Fruit fly (Drosophila melanogaster) whole organism, embryonic: ENCODE measurements around the gene CG31174.

Experiments used
- Adf1 ChIP-seq: fragments of 200-800 bp; sonication (Bioruptor generic); IDR thresholded peaks from 2 replicates; pipeline ENCODE4 v1.3.6; 2022; ENCODE audit warnings: missing biosample characterization, missing genetic modification characterization
- Aef1 ChIP-seq: fragments of 200-800 bp; sonication (Bioruptor generic); IDR thresholded peaks from 3 replicates; pipeline ENCODE4 v1.3.6; 2022; ENCODE audit warnings: missing biosample characterization, missing genetic modification characterization
- Antp ChIP-seq: fragments of 200-800 bp; sonication (Bioruptor generic); optimal IDR thresholded peaks from 3 replicates; lab custom pipeline; 2016; ENCODE audit warnings: missing biosample characterization, missing genetic modification characterization
- Atf-2 ChIP-seq: fragments of 200-800 bp; sonication (Bioruptor generic); optimal IDR thresholded peaks from 2 replicates; lab custom pipeline; 2016; ENCODE audit warnings: missing biosample characterization, missing genetic modification characterization
- Atf3 ChIP-seq: fragments of 200-800 bp; sonication (Bioruptor generic); optimal IDR thresholded peaks from 3 replicates; lab custom pipeline; 2016; ENCODE audit warnings: missing biosample characterization, missing genetic modification characterization
- Atf6 ChIP-seq: fragments of 200-800 bp; sonication (Bioruptor generic); IDR thresholded peaks from 2 replicates; pipeline ENCODE4 v1.3.6; 2022; ENCODE audit warnings: missing biosample characterization, missing genetic modification characterization
- Awh ChIP-seq: fragments of 200-800 bp; sonication (Bioruptor generic); IDR thresholded peaks from 2 replicates; pipeline ENCODE4, ENCODE4 v1.3.6; 2022; ENCODE audit warnings: missing biosample characterization, missing genetic modification characterization
- CG10147 ChIP-seq: fragments of 200-800 bp; sonication (Bioruptor generic); optimal IDR thresholded peaks from 2 replicates; lab custom pipeline; 2019; ENCODE audit warnings: missing biosample characterization, mild to moderate bottlenecking, missing genetic modification characterization, moderate library complexity
- CG11093 ChIP-seq: fragments of 200-800 bp; sonication (Bioruptor generic); IDR thresholded peaks from 3 replicates; pipeline ENCODE4 v1.3.6; 2022; ENCODE audit warnings: missing biosample characterization, missing genetic modification characterization
- CG11247 ChIP-seq: fragments of 200-800 bp; sonication (Bioruptor generic); IDR thresholded peaks from 2 replicates; pipeline ENCODE4 v1.3.6; 2022; ENCODE audit warnings: missing biosample characterization, missing genetic modification characterization
- CG12219 ChIP-seq: fragments of 200-800 bp; sonication (Bioruptor generic); optimal IDR thresholded peaks from 3 replicates; lab custom pipeline; 2018; ENCODE audit warnings: missing biosample characterization, mild to moderate bottlenecking, missing genetic modification characterization
- CG14667 ChIP-seq: fragments of 200-800 bp; sonication (Bioruptor generic); IDR thresholded peaks from 2 replicates; pipeline ENCODE4 v1.3.6; 2022; ENCODE audit warnings: missing biosample characterization, missing genetic modification characterization
- CG1832 ChIP-seq: fragments of 200-800 bp; sonication (Bioruptor generic); optimal IDR thresholded peaks from 2 replicates; lab custom pipeline; 2017; ENCODE audit warnings: missing biosample characterization, mild to moderate bottlenecking, missing genetic modification characterization, inconsistent platforms
- CG18764 ChIP-seq: fragments of 200-800 bp; sonication (Bioruptor generic); optimal IDR thresholded peaks from 3 replicates; lab custom pipeline; 2016; ENCODE audit warnings: missing biosample characterization, missing genetic modification characterization
- CG2678 ChIP-seq: fragments of 200-800 bp; sonication (Bioruptor generic); optimal IDR thresholded peaks from 3 replicates; lab custom pipeline; 2019; ENCODE audit warnings: missing biosample characterization, mild to moderate bottlenecking, missing genetic modification characterization, moderate library complexity
- CG2889 ChIP-seq: fragments of 200-800 bp; sonication (Bioruptor generic); IDR thresholded peaks from 3 replicates; pipeline ENCODE4 v1.3.6; 2022; ENCODE audit warnings: missing biosample characterization, missing genetic modification characterization
- CG31388 ChIP-seq: fragments of 200-800 bp; sonication (Bioruptor generic); optimal IDR thresholded peaks from 2 replicates; lab custom pipeline; 2016; ENCODE audit warnings: missing biosample characterization, missing genetic modification characterization
- CG4730 ChIP-seq: fragments of 200-800 bp; sonication (Bioruptor generic); IDR thresholded peaks from 2 replicates; pipeline ENCODE4 v1.3.6; 2022; ENCODE audit warnings: missing biosample characterization, missing genetic modification characterization
- CG7556 ChIP-seq: fragments of 200-800 bp; sonication (Bioruptor generic); optimal IDR thresholded peaks from 2 replicates; lab custom pipeline; 2017; ENCODE audit warnings: missing biosample characterization, mild to moderate bottlenecking, missing genetic modification characterization
- CG9876 ChIP-seq: fragments of 200-800 bp; sonication (Bioruptor generic); optimal IDR thresholded peaks from 2 replicates; lab custom pipeline; 2016; ENCODE audit warnings: missing biosample characterization, missing genetic modification characterization
- CG9932 ChIP-seq: fragments of 200-800 bp; sonication (Bioruptor generic); IDR thresholded peaks from 2 replicates; pipeline ENCODE4 v1.3.6; 2022; ENCODE audit warnings: missing biosample characterization, missing genetic modification characterization
- Dip2 ChIP-seq: fragments of 200-800 bp; sonication (Bioruptor generic); IDR thresholded peaks from 2 replicates; pipeline ENCODE4 v1.3.6; 2022; ENCODE audit warnings: missing biosample characterization, missing genetic modification characterization
- Ets65A ChIP-seq: fragments of 200-800 bp; sonication (Bioruptor generic); peaks from one replicate; lab custom pipeline; 2016; ENCODE audit warnings: missing biosample characterization, missing genetic modification characterization
- Ets97D ChIP-seq: fragments of 200-800 bp; sonication (Bioruptor generic); optimal IDR thresholded peaks from 3 replicates; lab custom pipeline; 2016; ENCODE audit warnings: missing biosample characterization, missing genetic modification characterization
- HLH54F ChIP-seq: fragments of 200-800 bp; sonication (Bioruptor generic); optimal IDR thresholded peaks from 3 replicates; lab custom pipeline; 2016; ENCODE audit warnings: missing biosample characterization, missing genetic modification characterization
- Kr ChIP-seq: fragments of 200-800 bp; sonication (Bioruptor generic); optimal IDR thresholded peaks from 2 replicates; lab custom pipeline; 2017; ENCODE audit warnings: missing biosample characterization, mild to moderate bottlenecking, missing genetic modification characterization
- Med ChIP-seq: fragments of 200-800 bp; sonication (Bioruptor generic); peaks from one replicate; lab custom pipeline; 2016; ENCODE audit warnings: missing biosample characterization, missing genetic modification characterization, mild to moderate bottlenecking, inconsistent platforms, moderate library complexity
- Nf-YB ChIP-seq: fragments of 200-800 bp; sonication (Bioruptor generic); optimal IDR thresholded peaks from 3 replicates; lab custom pipeline; 2019; ENCODE audit warnings: missing biosample characterization, mild to moderate bottlenecking, missing genetic modification characterization, moderate library complexity
- Rfx ChIP-seq: fragments of 200-800 bp; sonication (Bioruptor generic); IDR thresholded peaks from 2 replicates; pipeline ENCODE4 v1.3.6; 2022; ENCODE audit warnings: missing biosample characterization, missing genetic modification characterization
- Sry-β ChIP-seq: fragments of 200-800 bp; sonication (Bioruptor generic); optimal IDR thresholded peaks from 2 replicates; lab custom pipeline; 2018; ENCODE audit warnings: missing biosample characterization, mild to moderate bottlenecking, missing genetic modification characterization, moderate library complexity
- abd-A ChIP-seq: fragments of 200-800 bp; sonication (Bioruptor generic); optimal IDR thresholded peaks from 3 replicates; lab custom pipeline; 2019; ENCODE audit warnings: missing biosample characterization, mild to moderate bottlenecking, missing genetic modification characterization, moderate library complexity
- al ChIP-seq: fragments of 200-800 bp; sonication (Bioruptor generic); IDR thresholded peaks from 2 replicates; pipeline ENCODE4 v1.3.6; 2022; ENCODE audit warnings: missing biosample characterization, missing genetic modification characterization
- crc ChIP-seq: fragments of 200-800 bp; sonication (Bioruptor generic); optimal IDR thresholded peaks from 2 replicates; lab custom pipeline; 2016; ENCODE audit warnings: missing biosample characterization, missing genetic modification characterization
- dmrt11E ChIP-seq: fragments of 200-800 bp; sonication (Bioruptor generic); optimal IDR thresholded peaks from 3 replicates; lab custom pipeline; 2018; ENCODE audit warnings: missing biosample characterization, mild to moderate bottlenecking, missing genetic modification characterization, moderate library complexity
- dysf ChIP-seq: fragments of 200-800 bp; sonication (Bioruptor generic); IDR thresholded peaks from 3 replicates; pipeline ENCODE4 v1.3.6; 2022; ENCODE audit warnings: missing biosample characterization, missing genetic modification characterization
- fd64A ChIP-seq: fragments of 200-800 bp; sonication (Bioruptor generic); optimal IDR thresholded peaks from 3 replicates; lab custom pipeline; 2018; ENCODE audit warnings: missing biosample characterization, mild to moderate bottlenecking, missing genetic modification characterization
- gsb ChIP-seq: fragments of 200-800 bp; sonication (Bioruptor generic); IDR thresholded peaks from 2 replicates; pipeline ENCODE4 v1.3.6; 2022; ENCODE audit warnings: missing biosample characterization, missing genetic modification characterization
- hbn ChIP-seq: fragments of 200-800 bp; sonication (Bioruptor generic); IDR thresholded peaks from 2 replicates; pipeline ENCODE4 v1.3.6; 2022; ENCODE audit warnings: missing biosample characterization, missing genetic modification characterization; ENCODE audit not compliant: partially characterized antibody
- nom ChIP-seq: fragments of 200-800 bp; sonication (Bioruptor generic); optimal IDR thresholded peaks from 2 replicates; lab custom pipeline; 2017; ENCODE audit warnings: missing biosample characterization, missing genetic modification characterization, mild to moderate bottlenecking, moderate library complexity, missing genetic modification reagents
- oc ChIP-seq: fragments of 200-800 bp; sonication (Bioruptor generic); optimal IDR thresholded peaks from 2 replicates; lab custom pipeline; 2018; ENCODE audit warnings: missing biosample characterization, mild to moderate bottlenecking, missing genetic modification characterization, moderate library complexity
- onecut ChIP-seq: fragments of 200-800 bp; sonication (Bioruptor generic); IDR thresholded peaks from 2 replicates; pipeline ENCODE4 v1.3.6; 2022; ENCODE audit warnings: missing biosample characterization, missing genetic modification characterization
- otp ChIP-seq: fragments of 200-800 bp; sonication (Bioruptor generic); IDR thresholded peaks from 3 replicates; pipeline ENCODE4, ENCODE4 v1.3.6; 2022; ENCODE audit warnings: missing biosample characterization, missing genetic modification characterization
- pnt ChIP-seq: fragments of 200-800 bp; sonication (Bioruptor generic); optimal IDR thresholded peaks from 3 replicates; lab custom pipeline; 2016; ENCODE audit warnings: missing biosample characterization, missing genetic modification characterization
- sim ChIP-seq: fragments of 200-800 bp; sonication (Bioruptor generic); IDR thresholded peaks from 2 replicates; pipeline ENCODE4 v1.3.6; 2022; ENCODE audit warnings: missing biosample characterization, missing genetic modification characterization
- slbo ChIP-seq: fragments of 200-800 bp; sonication (Bioruptor generic); IDR thresholded peaks from 2 replicates; pipeline ENCODE4 v1.3.6; 2022; ENCODE audit warnings: missing biosample characterization, missing genetic modification characterization
- slp2 ChIP-seq: fragments of 200-800 bp; sonication (Bioruptor generic); optimal IDR thresholded peaks from 2 replicates; lab custom pipeline; 2016; ENCODE audit warnings: missing biosample characterization, missing genetic modification characterization
- sna ChIP-seq: fragments of 200-800 bp; sonication (Bioruptor generic); IDR thresholded peaks from 2 replicates; pipeline ENCODE4 v1.3.6; 2022; ENCODE audit warnings: missing biosample characterization, missing genetic modification characterization; ENCODE audit not compliant: partially characterized antibody
- sob ChIP-seq: fragments of 200-800 bp; sonication (Bioruptor generic); IDR thresholded peaks from 2 replicates; pipeline ENCODE4 v1.3.6; 2022; ENCODE audit warnings: missing biosample characterization, missing genetic modification characterization
- tgo ChIP-seq: fragments of 200-800 bp; sonication (Bioruptor generic); IDR thresholded peaks from 3 replicates; pipeline ENCODE4 v1.3.6; 2022; ENCODE audit warnings: missing biosample characterization, missing genetic modification characterization
- zf30C ChIP-seq: fragments of 200-800 bp; sonication (Bioruptor generic); optimal IDR thresholded peaks from 3 replicates; lab custom pipeline; 2018; ENCODE audit warnings: missing biosample characterization, mild to moderate bottlenecking, missing genetic modification characterization

CG31174 gene

DNA sequence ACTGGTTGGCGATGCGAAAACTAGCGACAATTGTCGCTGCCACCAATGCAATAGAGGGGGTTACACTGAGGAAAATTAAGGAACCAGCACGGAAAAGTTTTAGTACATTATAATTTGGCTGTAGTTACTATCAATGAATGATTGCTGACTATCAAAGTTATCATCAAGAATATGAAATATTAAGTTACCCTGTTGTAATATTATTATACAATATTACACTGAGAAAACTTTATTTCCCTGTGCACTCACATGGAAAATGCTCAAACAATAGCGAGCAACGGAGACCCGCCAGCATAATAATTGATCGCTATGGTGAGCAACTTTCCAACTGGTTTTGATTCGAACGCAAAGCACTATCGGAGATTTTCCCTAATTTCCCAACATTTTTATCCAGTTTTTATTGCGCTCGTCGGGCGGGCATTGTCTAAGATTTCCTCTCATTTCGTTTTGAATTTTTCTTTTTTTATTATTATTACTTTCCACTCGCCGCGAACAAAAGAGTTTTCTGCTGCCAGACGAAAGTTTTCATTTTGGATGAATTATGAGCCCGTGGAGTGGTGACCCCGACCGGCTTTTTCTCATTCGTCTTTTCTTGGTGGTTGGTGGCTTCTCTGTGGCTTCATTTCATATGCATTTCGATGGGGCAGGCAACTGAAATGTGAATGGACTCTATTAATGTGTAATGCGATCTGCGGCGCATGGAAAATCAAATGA is 7.0 kb downstream of the CG31174 start:
- TF ChIP-seq Sry-β (GFP tag; lab: Kevin White, UChicago) = peak; percentile 25
- TF ChIP-seq crc (GFP tag; lab: Kevin White, UChicago) = no peak
- peak; percentile 42 for TF ChIP-seq CG18764 (GFP tag; lab: Kevin White, UChicago)
- no peak for TF ChIP-seq CG14667
- TF ChIP-seq Rfx (GFP tag; lab: Robert Waterston, UW) = no peak
- TF ChIP-seq Adf1 (GFP tag; lab: Robert Waterston, UW) = no peak
- TF ChIP-seq zf30C (GFP tag; lab: Kevin White, UChicago) = peak; percentile 78
- TF ChIP-seq Atf3 (GFP tag; lab: Kevin White, UChicago) = peak; percentile 13
- TF ChIP-seq pnt (GFP tag; lab: Kevin White, UChicago) = peak; percentile 80
- TF ChIP-seq CG1832 = no peak
- TF ChIP-seq slp2 (GFP tag; lab: Kevin White, UChicago) = peak; percentile 0
- no peak for TF ChIP-seq Dip2 (GFP tag; lab: Robert Waterston, UW)
- peak; percentile 50; the same call in 1 of the 3 replicates for TF ChIP-seq dysf (GFP tag; lab: Robert Waterston, UW)
- TF ChIP-seq Ets97D (GFP tag; lab: Kevin White, UChicago) = no peak
- peak; percentile 72 for TF ChIP-seq fd64A (GFP tag; lab: Kevin White, UChicago)
- TF ChIP-seq CG10147 (GFP tag; lab: Kevin White, UChicago) = peak; percentile 60
- no peak for TF ChIP-seq CG2889 (GFP tag; lab: Robert Waterston, UW)
- TF ChIP-seq Antp (GFP tag; lab: Kevin White, UChicago) = peak; percentile 63
- TF ChIP-seq Atf6 = peak; percentile 26; the same call in 1 of the 2 replicates
- no peak for TF ChIP-seq CG9932 (GFP tag; lab: Robert Waterston, UW)
- TF ChIP-seq slbo (GFP tag; lab: Robert Waterston, UW) = no peak
- TF ChIP-seq CG7556 = peak; percentile 90
- no peak; the same call in 1 of the 2 replicates for TF ChIP-seq CG11247 (GFP tag; lab: Robert Waterston, UW)
- TF ChIP-seq abd-A = peak; percentile 88
- no peak for TF ChIP-seq hbn (GFP tag; lab: Robert Waterston, UW)
- no peak for TF ChIP-seq sna (GFP tag; lab: Robert Waterston, UW)
- TF ChIP-seq CG11093 (GFP tag; lab: Robert Waterston, UW) = no peak
- TF ChIP-seq Nf-YB (GFP tag; lab: Kevin White, UChicago) = peak; percentile 65
- TF ChIP-seq Ets65A (GFP tag; lab: Kevin White, UChicago) = peak; percentile 86
- peak; percentile 57 for TF ChIP-seq onecut
- TF ChIP-seq gsb (GFP tag; lab: Robert Waterston, UW) = no peak
- TF ChIP-seq dmrt11E = peak; percentile 90
- TF ChIP-seq oc (tag; lab: Kevin White, UChicago) = peak; percentile 87
- TF ChIP-seq otp (GFP tag; lab: Robert Waterston, UW) = peak; percentile 75; the same call in 2 of the 3 replicates
- TF ChIP-seq Atf-2 (GFP tag; lab: Kevin White, UChicago) = peak; percentile 15
- TF ChIP-seq Aef1 (GFP tag; lab: Robert Waterston, UW) = 0 out of 3 replicates have a peak, but pooled peaks have one; percentile 35
- TF ChIP-seq CG4730 = peak; percentile 50; the same call in 1 of the 2 replicates
- peak; percentile 86 for TF ChIP-seq Awh (GFP tag; lab: Robert Waterston, UW)
- TF ChIP-seq CG12219 (GFP tag; lab: Kevin White, UChicago) = peak; percentile 85
- no peak for TF ChIP-seq CG31388 (GFP tag; lab: Kevin White, UChicago)
- TF ChIP-seq CG2678 (tag; lab: Kevin White, UChicago) = peak; percentile 75
- TF ChIP-seq sim (GFP tag; lab: Robert Waterston, UW) = peak; percentile 59; the same call in 1 of the 2 replicates
- no peak for TF ChIP-seq CG9876 (GFP tag; lab: Kevin White, UChicago)
- no peak for TF ChIP-seq HLH54F (GFP tag; lab: Kevin White, UChicago)
- peak; percentile 45; the same call in 2 of the 3 replicates for TF ChIP-seq tgo (GFP tag; lab: Robert Waterston, UW)
- TF ChIP-seq Kr (GFP tag; lab: Kevin White, UChicago) = no peak
- no peak for TF ChIP-seq al (GFP tag; lab: Robert Waterston, UW)
- TF ChIP-seq Med (GFP tag; lab: Kevin White, UChicago) = peak; percentile 58
- TF ChIP-seq nom (GFP tag; lab: Kevin White, UChicago) = no peak
- TF ChIP-seq sob (GFP tag; lab: Robert Waterston, UW) = peak; percentile 37; the same call in 1 of the 2 replicates
